Fruit fly (Drosophila melanogaster) whole organism, embryonic: ENCODE data around the gene Msh6.

ENCODE experiments used
- ATbp ChIP-seq: fragments of 200-800 bp; sonication (Bioruptor generic); optimal IDR thresholded peaks from 2 replicates; lab custom pipeline; 2017; ENCODE audit warnings: missing biosample characterization, mild to moderate bottlenecking, missing genetic modification characterization, missing genetic modification reagents
- Ada2b ChIP-seq: fragments of 200-800 bp; sonication (Bioruptor generic); IDR thresholded peaks from 2 replicates; pipeline ENCODE4 v1.3.6; 2022; ENCODE audit warnings: missing biosample characterization, missing genetic modification characterization
- B-H1 ChIP-seq: fragments of 200-800 bp; sonication (Bioruptor generic); IDR thresholded peaks from 3 replicates; pipeline ENCODE4 v1.3.6; 2022; ENCODE audit warnings: missing biosample characterization, missing genetic modification characterization
- BEAF-32 ChIP-seq: fragments of 200-800 bp; sonication (Bioruptor generic); optimal IDR thresholded peaks from 3 replicates; lab custom pipeline; 2017; ENCODE audit warnings: missing biosample characterization, missing genetic modification characterization, mild to moderate bottlenecking, moderate library complexity, missing genetic modification reagents
- Bgb ChIP-seq: fragments of 200-800 bp; sonication (Bioruptor generic); IDR thresholded peaks from 2 replicates; pipeline ENCODE4 v1.3.6; 2022; ENCODE audit warnings: missing biosample characterization, missing genetic modification characterization; ENCODE audit not compliant: partially characterized antibody
- CG1024 ChIP-seq: fragments of 200-800 bp; sonication (Bioruptor generic); IDR thresholded peaks from 2 replicates; pipeline ENCODE4 v1.3.6; 2022; ENCODE audit warnings: missing biosample characterization, missing genetic modification characterization
- CG10959 ChIP-seq: fragments of 200-800 bp; sonication (Bioruptor generic); IDR thresholded peaks from 2 replicates; pipeline ENCODE4 v1.3.6; 2022; ENCODE audit warnings: missing biosample characterization, missing genetic modification characterization
- CG11093 ChIP-seq: fragments of 200-800 bp; sonication (Bioruptor generic); IDR thresholded peaks from 3 replicates; pipeline ENCODE4 v1.3.6; 2022; ENCODE audit warnings: missing biosample characterization, missing genetic modification characterization
- CG12299 ChIP-seq: fragments of 200-800 bp; sonication (Bioruptor generic); optimal IDR thresholded peaks from 2 replicates; lab custom pipeline; 2018; ENCODE audit warnings: missing biosample characterization, mild to moderate bottlenecking, missing genetic modification characterization
- CG1602 ChIP-seq: fragments of 200-800 bp; sonication (Bioruptor generic); optimal IDR thresholded peaks from 3 replicates; lab custom pipeline; 2016; ENCODE audit warnings: missing biosample characterization, missing genetic modification characterization
- CG16779 ChIP-seq: fragments of 200-800 bp; sonication (Bioruptor generic); IDR thresholded peaks from 2 replicates; pipeline ENCODE4 v1.3.6; 2022; ENCODE audit warnings: missing biosample characterization, missing genetic modification characterization
- CG17328 ChIP-seq: fragments of 200-800 bp; sonication (Bioruptor generic); IDR thresholded peaks from 2 replicates; pipeline ENCODE4 v1.3.6; 2022; ENCODE audit warnings: missing biosample characterization, missing genetic modification characterization
- CG2678 ChIP-seq: fragments of 200-800 bp; sonication (Bioruptor generic); optimal IDR thresholded peaks from 3 replicates; lab custom pipeline; 2019; ENCODE audit warnings: missing biosample characterization, mild to moderate bottlenecking, missing genetic modification characterization, moderate library complexity
- CG6175 ChIP-seq: fragments of 200-800 bp; sonication (Bioruptor generic); IDR thresholded peaks from 3 replicates; pipeline ENCODE4 v1.3.6; 2022; ENCODE audit warnings: missing biosample characterization, missing genetic modification characterization
- CG6791 ChIP-seq: fragments of 200-800 bp; sonication (Bioruptor generic); IDR thresholded peaks from 3 replicates; pipeline ENCODE4 v1.3.6; 2022; ENCODE audit warnings: missing biosample characterization, missing genetic modification characterization; ENCODE audit not compliant: partially characterized antibody
- CG7271 ChIP-seq: fragments of 200-800 bp; sonication (Bioruptor generic); optimal IDR thresholded peaks from 2 replicates; lab custom pipeline; 2018; ENCODE audit warnings: missing biosample characterization, mild to moderate bottlenecking, missing genetic modification characterization, moderate library complexity
- CG7556 ChIP-seq: fragments of 200-800 bp; sonication (Bioruptor generic); optimal IDR thresholded peaks from 2 replicates; lab custom pipeline; 2017; ENCODE audit warnings: missing biosample characterization, mild to moderate bottlenecking, missing genetic modification characterization
- CG8388 ChIP-seq: fragments of 200-800 bp; sonication (Bioruptor generic); optimal IDR thresholded peaks from 2 replicates; lab custom pipeline; 2019; ENCODE audit warnings: missing biosample characterization, mild to moderate bottlenecking, missing genetic modification characterization, moderate library complexity
- CG8944 ChIP-seq: fragments of 200-800 bp; sonication (Bioruptor generic); optimal IDR thresholded peaks from 3 replicates; lab custom pipeline; 2016; ENCODE audit warnings: missing biosample characterization, missing genetic modification characterization
- Drgx ChIP-seq: fragments of 200-800 bp; sonication (Bioruptor generic); IDR thresholded peaks from 2 replicates; pipeline ENCODE4 v1.3.6; 2022; ENCODE audit warnings: missing biosample characterization, missing genetic modification characterization
- Meics ChIP-seq: fragments of 200-800 bp; sonication (Bioruptor generic); optimal IDR thresholded peaks from 2 replicates; lab custom pipeline; 2017; ENCODE audit warnings: missing biosample characterization, mild to moderate bottlenecking, missing genetic modification characterization
- Pdp1 ChIP-seq, 2 experiments: fragments of 200-800 bp; sonication (Bioruptor generic); optimal IDR thresholded peaks; 3 replicates each; lab custom pipeline; 2016; ENCODE audit warnings: missing biosample characterization in 2 of 2, missing genetic modification characterization in 2 of 2, mild to moderate bottlenecking in 1 of 2, moderate library complexity in 1 of 2
- Ravus ChIP-seq: fragments of 200-800 bp; sonication (Bioruptor generic); IDR thresholded peaks from 2 replicates; pipeline ENCODE4 v1.3.6; 2022; ENCODE audit warnings: missing biosample characterization, missing genetic modification characterization
- Scr ChIP-seq: fragments of 200-800 bp; sonication (Bioruptor generic); IDR thresholded peaks from 2 replicates; pipeline ENCODE4 v1.3.6; 2022; ENCODE audit warnings: missing biosample characterization, missing genetic modification characterization; ENCODE audit not compliant: partially characterized antibody
- al ChIP-seq: fragments of 200-800 bp; sonication (Bioruptor generic); IDR thresholded peaks from 2 replicates; pipeline ENCODE4 v1.3.6; 2022; ENCODE audit warnings: missing biosample characterization, missing genetic modification characterization
- amos ChIP-seq: fragments of 200-800 bp; sonication (Bioruptor generic); IDR thresholded peaks from 2 replicates; pipeline ENCODE4 v1.3.6; 2022; ENCODE audit warnings: missing biosample characterization, missing genetic modification characterization; ENCODE audit not compliant: partially characterized antibody
- ato ChIP-seq: fragments of 200-800 bp; sonication (Bioruptor generic); IDR thresholded peaks from 2 replicates; pipeline ENCODE4 v1.3.6; 2022; ENCODE audit warnings: missing biosample characterization, missing genetic modification characterization; ENCODE audit not compliant: partially characterized antibody
- bab2 ChIP-seq: fragments of 200-800 bp; sonication (Bioruptor generic); optimal IDR thresholded peaks from 2 replicates; lab custom pipeline; 2016; ENCODE audit warnings: missing biosample characterization, missing genetic modification characterization
- bbx ChIP-seq: fragments of 200-800 bp; sonication (Bioruptor generic); IDR thresholded peaks from 2 replicates; pipeline ENCODE4 v1.3.6; 2022; ENCODE audit warnings: missing biosample characterization, missing genetic modification characterization; ENCODE audit not compliant: partially characterized antibody
- crol ChIP-seq: fragments of 200-800 bp; sonication (Bioruptor generic); IDR thresholded peaks from 2 replicates; pipeline ENCODE4 v1.3.6; 2022; ENCODE audit warnings: missing biosample characterization, missing genetic modification characterization
- da ChIP-seq: fragments of 200-800 bp; sonication (Bioruptor generic); optimal IDR thresholded peaks from 2 replicates; lab custom pipeline; 2016; ENCODE audit warnings: missing biosample characterization, missing genetic modification characterization
- ewg ChIP-seq: fragments of 200-800 bp; sonication (Bioruptor generic); optimal IDR thresholded peaks from 3 replicates; lab custom pipeline; 2017; ENCODE audit warnings: mild to moderate bottlenecking, missing biosample characterization, missing genetic modification reagents, missing genetic modification characterization
- ftz-f1 ChIP-seq: fragments of 200-800 bp; sonication (Bioruptor generic); optimal IDR thresholded peaks from 2 replicates; lab custom pipeline; 2016; ENCODE audit warnings: missing biosample characterization, missing genetic modification characterization
- gcm ChIP-seq: fragments of 200-800 bp; sonication (Bioruptor generic); optimal IDR thresholded peaks from 2 replicates; lab custom pipeline; 2019; ENCODE audit warnings: missing biosample characterization, mild to moderate bottlenecking, missing genetic modification characterization, moderate library complexity
- h ChIP-seq: fragments of >200 bp; optimal IDR thresholded peaks from 2 replicates; lab custom pipeline; 2017
- inv ChIP-seq: fragments of 200-800 bp; sonication (Bioruptor generic); IDR thresholded peaks from 2 replicates; pipeline ENCODE4 v1.3.6; 2022; ENCODE audit warnings: missing biosample characterization, missing genetic modification characterization; ENCODE audit not compliant: partially characterized antibody
- lbe ChIP-seq: fragments of 200-800 bp; sonication (Bioruptor generic); optimal IDR thresholded peaks from 2 replicates; lab custom pipeline; 2016; ENCODE audit warnings: missing biosample characterization, mild to moderate bottlenecking, missing genetic modification characterization
- nau ChIP-seq: fragments of 200-800 bp; sonication (Bioruptor generic); optimal IDR thresholded peaks from 3 replicates; lab custom pipeline; 2017; ENCODE audit warnings: missing biosample characterization, mild to moderate bottlenecking, missing genetic modification characterization, missing genetic modification reagents
- nerfin-2 ChIP-seq: fragments of 200-800 bp; sonication (Bioruptor generic); IDR thresholded peaks from 2 replicates; pipeline ENCODE4 v1.3.6; 2022; ENCODE audit warnings: missing biosample characterization, missing genetic modification characterization; ENCODE audit not compliant: partially characterized antibody
- onecut ChIP-seq: fragments of 200-800 bp; sonication (Bioruptor generic); IDR thresholded peaks from 2 replicates; pipeline ENCODE4 v1.3.6; 2022; ENCODE audit warnings: missing biosample characterization, missing genetic modification characterization
- psq ChIP-seq: fragments of 200-800 bp; sonication (Bioruptor generic); optimal IDR thresholded peaks from 2 replicates; lab custom pipeline; 2017; ENCODE audit warnings: missing biosample characterization, missing genetic modification characterization
- repo ChIP-seq: fragments of 200-800 bp; sonication (Bioruptor generic); optimal IDR thresholded peaks from 2 replicates; lab custom pipeline; 2016; ENCODE audit warnings: missing biosample characterization, missing genetic modification characterization
- row ChIP-seq: fragments of 200-800 bp; sonication (Bioruptor generic); IDR thresholded peaks from 3 replicates; pipeline ENCODE4 v1.3.6; 2022; ENCODE audit warnings: missing biosample characterization, missing genetic modification characterization
- stc ChIP-seq: fragments of 200-800 bp; sonication (Bioruptor generic); IDR thresholded peaks from 2 replicates; pipeline ENCODE4 v1.3.6; 2022; ENCODE audit warnings: missing biosample characterization, missing genetic modification characterization
- sug ChIP-seq: fragments of 200-800 bp; optimal IDR thresholded peaks from 2 replicates; lab custom pipeline; 2019; ENCODE audit warnings: missing biosample characterization, mild to moderate bottlenecking, missing genetic modification characterization, moderate library complexity
- tap ChIP-seq: fragments of 200-800 bp; optimal IDR thresholded peaks from 3 replicates; lab custom pipeline; 2019; ENCODE audit warnings: missing biosample characterization, mild to moderate bottlenecking, missing genetic modification characterization, moderate library complexity
- tna ChIP-seq: fragments of 200-800 bp; sonication (Bioruptor generic); IDR thresholded peaks from 2 replicates; pipeline ENCODE4 v1.3.6; 2022; ENCODE audit warnings: missing biosample characterization, missing genetic modification characterization; ENCODE audit not compliant: partially characterized antibody
- twi ChIP-seq: fragments of 200-800 bp; optimal IDR thresholded peaks from 2 replicates; lab custom pipeline; 2019; ENCODE audit warnings: missing biosample characterization, mild to moderate bottlenecking, missing genetic modification characterization, moderate library complexity

Gene Msh6

DNA sequence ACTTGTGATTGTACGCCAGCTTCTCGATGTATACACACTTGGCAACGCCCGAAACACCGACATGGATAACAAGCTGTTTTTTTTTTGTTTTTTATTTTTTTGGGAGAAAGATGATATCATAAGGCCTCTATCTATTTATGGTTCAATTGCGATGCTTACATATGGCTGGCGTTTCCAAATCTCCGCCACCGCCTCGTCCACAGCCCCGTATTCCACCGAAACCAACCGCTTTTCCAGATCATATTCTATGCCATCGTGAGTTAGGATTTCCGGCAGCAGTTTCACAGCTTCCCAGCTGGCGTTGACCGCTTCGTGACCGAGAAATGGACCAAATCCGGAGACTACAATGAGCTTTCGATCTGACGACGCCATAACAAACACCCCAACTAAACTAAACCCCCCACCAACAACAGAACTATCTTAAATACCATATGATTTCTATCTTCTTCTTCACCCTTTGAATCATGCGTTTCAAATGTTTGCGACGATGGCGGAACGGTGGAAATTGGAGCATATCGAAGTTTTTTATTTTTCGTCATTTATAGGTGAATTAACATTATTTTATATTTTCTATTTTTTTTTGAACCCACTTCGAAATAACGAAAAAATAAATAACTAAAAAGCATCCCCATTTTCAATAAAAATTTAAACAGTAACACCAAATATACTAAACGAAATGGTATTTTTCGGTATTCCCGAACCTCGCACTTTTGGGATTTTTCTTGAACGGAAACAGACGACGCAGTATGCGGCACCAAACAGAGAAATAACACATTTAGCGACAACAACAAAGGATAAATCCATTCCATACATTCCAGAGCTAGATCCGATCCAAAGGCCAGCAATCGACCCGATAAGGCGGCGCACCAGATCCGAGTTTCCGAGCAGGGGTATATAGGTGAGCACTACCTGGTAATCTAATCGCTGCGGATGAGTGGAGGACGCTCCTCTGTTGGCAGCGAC, 14.4 kb downstream of the Msh6 start, which contains the start of the genes CG32147 and Pex3 (continued):
- TF ChIP-seq Bgb (GFP tag; lab: Robert Waterston, UW) (peak; percentile 41; the same call in 1 of the 2 replicates), sug (tag; lab: Kevin White, UChicago) (peak; percentile 92), ftz-f1 (GFP tag; lab: Kevin White, UChicago) (no peak), nau (no peak), CG7271 (tag; lab: Kevin White, UChicago) (no peak), CG1024 (GFP tag; lab: Robert Waterston, UW) (no peak), Ada2b (GFP tag; lab: Robert Waterston, UW) (no peak), Drgx (GFP tag; lab: Robert Waterston, UW) (no peak), CG6175 (GFP tag; lab: Robert Waterston, UW) (no peak), ATbp (no peak), al (GFP tag; lab: Robert Waterston, UW) (no peak), CG11093 (GFP tag; lab: Robert Waterston, UW) (no peak), gcm (no peak), ato (GFP tag; lab: Robert Waterston, UW) (no peak), h (lab: Kevin White, UChicago) (no peak), inv (GFP tag; lab: Robert Waterston, UW) (no peak), nerfin-2 (GFP tag; lab: Robert Waterston, UW) (no peak), bab2 (GFP tag; lab: Kevin White, UChicago) (no peak), stc (GFP tag; lab: Robert Waterston, UW) (no peak), CG8944 (GFP tag; lab: Kevin White, UChicago) (no peak), crol (GFP tag; lab: Robert Waterston, UW) (peak; percentile 50; the same call in 1 of the 2 replicates), Scr (GFP tag; lab: Robert Waterston, UW) (no peak; the same call in 1 of the 2 replicates), CG17328 (GFP tag; lab: Robert Waterston, UW) (no peak), CG10959 (GFP tag; lab: Robert Waterston, UW) (no peak), tna (GFP tag; lab: Robert Waterston, UW) (no peak), repo (GFP tag; lab: Kevin White, UChicago) (no peak), amos (GFP tag; lab: Robert Waterston, UW) (no peak; the same call in 1 of the 2 replicates), bbx (GFP tag; lab: Robert Waterston, UW) (no peak), twi (peak; percentile 17), Pdp1 (GFP tag; optimal IDR thresholded peaks at IDR 0.05; lab: Kevin White, UChicago) (no peak), row (GFP tag; lab: Robert Waterston, UW) (peak; percentile 62), tap (tag; lab: Kevin White, UChicago) (no peak), lbe (GFP tag; lab: Kevin White, UChicago) (peak; percentile 61), onecut (no peak), psq (GFP tag; lab: Kevin White, UChicago) (no peak), Ravus (GFP tag; lab: Robert Waterston, UW) (no peak), BEAF-32 (GFP tag; lab: Kevin White, UChicago) (peak; percentile 55), CG6791 (GFP tag; lab: Robert Waterston, UW) (0 out of 3 replicates have a peak, but pooled peaks have one; percentile 9), CG16779 (GFP tag; lab: Robert Waterston, UW) (no peak), CG8388 (GFP tag; lab: Kevin White, UChicago) (no peak), ewg (GFP tag; lab: Kevin White, UChicago) (peak; percentile 4), CG7556 (peak; percentile 7), CG1602 (GFP tag; lab: Kevin White, UChicago) (no peak), CG12299 (tag; lab: Kevin White, UChicago) (peak; percentile 8), Meics (GFP tag; lab: Kevin White, UChicago) (peak; percentile 25), da (GFP tag; lab: Kevin White, UChicago) (no peak), CG2678 (tag; lab: Kevin White, UChicago) (no peak), B-H1 (GFP tag; lab: Robert Waterston, UW) (no peak)
